Fruit fly (Drosophila melanogaster) whole organism, adult: ENCODE data around the gene Faf2.

Experiments used
- CG1620 ChIP-seq: fragments of 200-800 bp; sonication (Bioruptor generic); optimal IDR thresholded peaks from 2 replicates; lab custom pipeline; 2016; ENCODE audit warnings: missing biosample characterization, missing genetic modification characterization
- CG33017 ChIP-seq: fragments of 200-800 bp; sonication (Bioruptor generic); optimal IDR thresholded peaks from 2 replicates; lab custom pipeline; 2018; ENCODE audit warnings: missing biosample characterization, mild to moderate bottlenecking, missing genetic modification characterization, moderate library complexity
- CG5204 ChIP-seq: fragments of 200-800 bp; sonication (Bioruptor generic); optimal IDR thresholded peaks from 2 replicates; lab custom pipeline; 2016; ENCODE audit warnings: missing biosample characterization, missing genetic modification characterization
- CG7045 ChIP-seq: fragments of 200-800 bp; sonication (Bioruptor generic); optimal IDR thresholded peaks from 2 replicates; lab custom pipeline; 2017; ENCODE audit warnings: missing biosample characterization, mild to moderate bottlenecking, missing genetic modification characterization
- CG7101 ChIP-seq: fragments of 200-800 bp; sonication (Bioruptor generic); optimal IDR thresholded peaks from 2 replicates; lab custom pipeline; 2018; ENCODE audit warnings: missing biosample characterization, mild to moderate bottlenecking, missing genetic modification characterization, moderate library complexity
- Hr96 ChIP-seq: fragments of 200-800 bp; sonication (Bioruptor generic); optimal IDR thresholded peaks from 2 replicates; lab custom pipeline; 2016; ENCODE audit warnings: missing biosample characterization, missing genetic modification characterization
- Mnt ChIP-seq: fragments of 200-800 bp; sonication (Bioruptor generic); optimal IDR thresholded peaks from 2 replicates; lab custom pipeline; 2016; ENCODE audit warnings: missing biosample characterization, mild to moderate bottlenecking, missing genetic modification characterization
- cic ChIP-seq: fragments of 200-800 bp; sonication (Bioruptor generic); optimal IDR thresholded peaks from 2 replicates; lab custom pipeline; 2017; ENCODE audit warnings: missing biosample characterization, mild to moderate bottlenecking, missing genetic modification characterization, moderate library complexity
- cnc ChIP-seq, 2 experiments: fragments of >200 bp; optimal IDR thresholded peaks; 2 replicates each; lab custom pipeline; 2017
- kay ChIP-seq: fragments of 200-800 bp; sonication (Bioruptor generic); peaks from one replicate; lab custom pipeline; 2016; ENCODE audit warnings: missing biosample characterization, missing genetic modification characterization, borderline replicate concordance
- ovo ChIP-seq: fragments of 200-800 bp; sonication (Bioruptor generic); optimal IDR thresholded peaks from 2 replicates; lab custom pipeline; 2016; ENCODE audit warnings: missing biosample characterization, missing genetic modification characterization
- pad ChIP-seq: fragments of 200-800 bp; sonication (Bioruptor generic); optimal IDR thresholded peaks from 3 replicates; lab custom pipeline; 2017; ENCODE audit warnings: missing biosample characterization, missing genetic modification characterization, mild to moderate bottlenecking, moderate library complexity, missing genetic modification reagents
- tj ChIP-seq: fragments of 200-800 bp; sonication (Bioruptor generic); optimal IDR thresholded peaks from 3 replicates; lab custom pipeline; 2017; ENCODE audit warnings: missing biosample characterization, mild to moderate bottlenecking, missing genetic modification characterization, moderate library complexity

- no peak for TF ChIP-seq Hr96 (GFP tag; lab: Kevin White, UChicago)
- TF ChIP-seq CG1620: no peak
- no peak for TF ChIP-seq CG5204 (GFP tag; lab: Kevin White, UChicago)
- no peak for TF ChIP-seq tj (GFP tag; lab: Kevin White, UChicago)
- no peak for TF ChIP-seq kay (GFP tag; lab: Kevin White, UChicago)
- no peak for TF ChIP-seq pad (GFP tag; lab: Kevin White, UChicago)
- TF ChIP-seq cnc (optimal IDR thresholded peaks at IDR 0.05; lab: Kevin White, UChicago): no peak
- TF ChIP-seq CG7101 (tag; lab: Kevin White, UChicago): no peak
- no peak for TF ChIP-seq CG33017 (tag; lab: Kevin White, UChicago)
- TF ChIP-seq CG7045 (GFP tag; lab: Kevin White, UChicago): no peak
- TF ChIP-seq Mnt (GFP tag; lab: Kevin White, UChicago): no peak
- no peak for TF ChIP-seq cic
- no peak for TF ChIP-seq ovo (GFP tag; lab: Kevin White, UChicago)
These were observed 19.5 kb upstream of the Faf2 start for dm6 chr2L:18727986-18728385.
